ENCODE assay signal across 3 fruit fly cellular contexts in genomic region chr2L:18333831-18334437, dm6.
TF ChIP-seq lines count a peak whose summit lies in the region.

No protein-coding gene starts in this region.

- no peak for TF ChIP-seq CTCF in whole organism, embryonic (GFP tag; optimal IDR thresholded peaks at IDR 0.05; lab: Kevin White, UChicago)

TF ChIP-seq in whole organism, embryonic, 481 proteins besides CTCF, POLR2A, EP300 and RAD21 (continues in another document):
- TF ChIP-seq CG31441 (GFP tag; IDR thresholded peaks at IDR 0.05; lab: Robert Waterston, UW) (0 out of 2 replicates have a peak, but pooled peaks have one; percentile 15), sens (GFP tag; lab: Kevin White, UChicago) (peak; percentile 51), cad (GFP tag; optimal IDR thresholded peaks at IDR 0.05; lab: Kevin White, UChicago) (peak; percentile 77), kni (GFP tag; optimal IDR thresholded peaks at IDR 0.05; lab: Kevin White, UChicago) (peak; percentile 54), jumu (GFP tag; optimal IDR thresholded peaks at IDR 0.05; lab: Kevin White, UChicago) (no peak), CG2875 (GFP tag; optimal IDR thresholded peaks at IDR 0.05; lab: Kevin White, UChicago) (no peak), disco-r (GFP tag; optimal IDR thresholded peaks at IDR 0.05; lab: Kevin White, UChicago) (no peak), sob (GFP tag; IDR thresholded peaks at IDR 0.05; lab: Robert Waterston, UW) (no peak), toy (GFP tag; IDR thresholded peaks at IDR 0.05; lab: Robert Waterston, UW) (no peak), pan (optimal IDR thresholded peaks at IDR 0.05; lab: Kevin White, UChicago) (no peak), pan (GFP tag; optimal IDR thresholded peaks at IDR 0.05 in 1 of 2, IDR thresholded peaks at IDR 0.05 in 1 of 2) (no peak), NC2β (GFP tag; optimal IDR thresholded peaks at IDR 0.05; lab: Kevin White, UChicago) (no peak), HLHmδ (GFP tag; optimal IDR thresholded peaks at IDR 0.05; lab: Kevin White, UChicago) (no peak), odd (GFP tag; optimal IDR thresholded peaks at IDR 0.05; lab: Kevin White, UChicago) (no peak), Antp (GFP tag; optimal IDR thresholded peaks at IDR 0.05; lab: Kevin White, UChicago) (no peak), CG10366 (GFP tag; IDR thresholded peaks at IDR 0.05; lab: Robert Waterston, UW) (no peak), CG18599 (GFP tag; optimal IDR thresholded peaks at IDR 0.05; lab: Kevin White, UChicago) (no peak), CG1603 (tag; optimal IDR thresholded peaks at IDR 0.05; lab: Kevin White, UChicago) (no peak), CG17802 (tag; optimal IDR thresholded peaks at IDR 0.05; lab: Kevin White, UChicago) (no peak), zen (tag; optimal IDR thresholded peaks at IDR 0.05; lab: Kevin White, UChicago) (peak; percentile 83), CG15696 (tag; optimal IDR thresholded peaks at IDR 0.05; lab: Kevin White, UChicago) (no peak), Poxn (GFP tag; IDR thresholded peaks at IDR 0.05; lab: Robert Waterston, UW) (no peak), Max (GFP tag; optimal IDR thresholded peaks at IDR 0.05; lab: Kevin White, UChicago) (no peak), ci (GFP tag; IDR thresholded peaks at IDR 0.05; lab: Robert Waterston, UW) (no peak), CG2712 (tag; optimal IDR thresholded peaks at IDR 0.05; lab: Kevin White, UChicago) (peak; percentile 36), CG6791 (GFP tag; IDR thresholded peaks at IDR 0.05; lab: Robert Waterston, UW; ENCODE audit: partially characterized antibody) (no peak), Stat92E (GFP tag; optimal IDR thresholded peaks at IDR 0.05; lab: Kevin White, UChicago) (peak in 1 of 3 experiments; percentile 28), pros (GFP tag; optimal IDR thresholded peaks at IDR 0.05; lab: Kevin White, UChicago) (peak; percentile 39), Blimp-1 (GFP tag; optimal IDR thresholded peaks at IDR 0.05; lab: Kevin White, UChicago) (no peak), CG11504 (tag; optimal IDR thresholded peaks at IDR 0.05; lab: Kevin White, UChicago) (peak; percentile 3), Lim3 (GFP tag; IDR thresholded peaks at IDR 0.05; lab: Robert Waterston, UW) (no peak)

TF ChIP-seq in whole organism, prepupa, 60 proteins besides CTCF, POLR2A, EP300 and RAD21:
- TF ChIP-seq CG6792 (GFP tag; optimal IDR thresholded peaks at IDR 0.05; lab: Kevin White, UChicago) (no peak), CG8119 (GFP tag; IDR thresholded peaks at IDR 0.05; lab: Robert Waterston, UW) (no peak), spab (GFP tag; optimal IDR thresholded peaks at IDR 0.05; lab: Kevin White, UChicago) (no peak), fkh (GFP tag; optimal IDR thresholded peaks at IDR 0.05; lab: Kevin White, UChicago) (peak; percentile 33), CG10631 (GFP tag; optimal IDR thresholded peaks at IDR 0.05; lab: Kevin White, UChicago) (no peak), CG11294 (GFP tag; IDR thresholded peaks at IDR 0.05; lab: Robert Waterston, UW) (no peak), CG34406 (GFP tag; optimal IDR thresholded peaks at IDR 0.05; lab: Kevin White, UChicago) (no peak), cyc (GFP tag; optimal IDR thresholded peaks at IDR 0.05; lab: Kevin White, UChicago) (no peak), Eip75B (GFP tag; optimal IDR thresholded peaks at IDR 0.05; lab: Kevin White, UChicago) (no peak), CG3032 (tag; optimal IDR thresholded peaks at IDR 0.05; lab: Kevin White, UChicago) (no peak), svp (GFP tag; lab: Kevin White, UChicago) (no peak), dsx (GFP tag; optimal IDR thresholded peaks at IDR 0.05; lab: Kevin White, UChicago; ENCODE audit: poor library complexity, severe bottlenecking) (no peak), eg (GFP tag; IDR thresholded peaks at IDR 0.05; lab: Robert Waterston, UW) (0 out of 3 replicates have a peak, but pooled peaks have one; percentile 20), Hr4 (GFP tag; optimal IDR thresholded peaks at IDR 0.05; lab: Kevin White, UChicago) (peak; percentile 44), Sox14 (GFP tag; optimal IDR thresholded peaks at IDR 0.05; lab: Kevin White, UChicago) (no peak), Blimp-1 (GFP tag; optimal IDR thresholded peaks at IDR 0.05; lab: Kevin White, UChicago) (no peak), lz (GFP tag; optimal IDR thresholded peaks at IDR 0.05; lab: Kevin White, UChicago) (no peak), Lpt (GFP tag; optimal IDR thresholded peaks at IDR 0.05; lab: Kevin White, UChicago) (no peak), Ets21C (GFP tag; optimal IDR thresholded peaks at IDR 0.05; lab: Kevin White, UChicago) (no peak), CG15336 (GFP tag; IDR thresholded peaks at IDR 0.05; lab: Robert Waterston, UW) (peak; percentile 36; the same call in 1 of the 2 replicates), Ets96B (tag; optimal IDR thresholded peaks at IDR 0.05; lab: Kevin White, UChicago) (no peak), CG8632 (GFP tag; optimal IDR thresholded peaks at IDR 0.05; lab: Kevin White, UChicago) (no peak), Eip78C (GFP tag; lab: Kevin White, UChicago) (peak; percentile 56), CG32006 (GFP tag; optimal IDR thresholded peaks at IDR 0.05; lab: Kevin White, UChicago) (peak; percentile 42)

TF ChIP-seq in whole organism, pupa, 21 proteins besides CTCF, POLR2A, EP300 and RAD21:
- TF ChIP-seq rn (GFP tag; IDR thresholded peaks at IDR 0.05; lab: Robert Waterston, UW) (no peak), CG8301 (tag; optimal IDR thresholded peaks at IDR 0.05; lab: Kevin White, UChicago) (peak; percentile 5), CG10348 (GFP tag; IDR thresholded peaks at IDR 0.05; lab: Robert Waterston, UW) (no peak), CG14655 (GFP tag; optimal IDR thresholded peaks at IDR 0.05; lab: Kevin White, UChicago) (peak; percentile 36)

Comparison
In these comparisons a context has a peak if more than half of its experiments do, and no peak if none do; other contexts are left out.
1. Of the 7 proteins assayed by ChIP-seq in both whole organism, embryonic and whole organism, prepupa: peak only in whole organism, embryonic: Sox102F; only in whole organism, prepupa: none; in both: none; in neither: 6.